Worm (Caenorhabditis elegans) whole organism, L4 larva: Measurements from ENCODE around the gene npr-26.

Experiments used
- F10B5.3 ChIP-seq: sonication (generic microtip); optimal IDR thresholded peaks from 2 replicates; lab custom pipeline; 2016; ENCODE audit warnings: mild to moderate bottlenecking, missing genetic modification characterization, missing compliant biosample characterization
- F44E2.7 ChIP-seq: fragments of 200-800 bp; sonication (Bioruptor generic); IDR thresholded peaks from 2 replicates; pipeline ENCODE4 v2.1.2; 2022; ENCODE audit warnings: missing genetic modification characterization, missing compliant biosample characterization
- F49E8.2 ChIP-seq: sonication (generic microtip); optimal IDR thresholded peaks from 2 replicates; lab custom pipeline; 2016; ENCODE audit warnings: missing compliant biosample characterization, mild to moderate bottlenecking, missing genetic modification characterization, borderline replicate concordance
- T26A8.4 ChIP-seq: fragments of 200-800 bp; sonication (Bioruptor generic); IDR thresholded peaks from 2 replicates; pipeline ENCODE4 v1.3.6; 2022; ENCODE audit warnings: missing genetic modification characterization, missing compliant biosample characterization
- Y105C5A.15 ChIP-seq: fragments of 200-800 bp; sonication (Bioruptor generic); IDR thresholded peaks from 2 replicates; pipeline ENCODE4 v1.3.6; 2022; ENCODE audit warnings: missing genetic modification characterization, missing compliant biosample characterization
- aha-1 ChIP-seq: fragments of 150-350 bp; peaks from one replicate; lab custom pipeline; 2014; ENCODE audit warnings: missing biosample characterization, missing genetic modification characterization
- ama-1 ChIP-seq: fragments of 150-350 bp; optimal IDR thresholded peaks from 2 replicates; lab custom pipeline; 2014; ENCODE audit warnings: inconsistent platforms, mixed read lengths
- cey-2 ChIP-seq: sonication (generic microtip); optimal IDR thresholded peaks from 3 replicates; lab custom pipeline; 2017; ENCODE audit warnings: missing genetic modification characterization, mild to moderate bottlenecking, missing compliant biosample characterization, antibody characterized with exemption, borderline replicate concordance; ENCODE audit not compliant: insufficient read depth
- ctbp-1 ChIP-seq: fragments of 200-800 bp; sonication (Bioruptor generic); IDR thresholded peaks from 2 replicates; pipeline ENCODE4 v1.3.6; 2022; ENCODE audit warnings: missing genetic modification reagents, missing genetic modification characterization, missing compliant biosample characterization
- daf-12 ChIP-seq: fragments of 150-350 bp; optimal IDR thresholded peaks from 2 replicates; lab custom pipeline; 2014; ENCODE audit warnings: missing biosample characterization, missing genetic modification reagents, missing genetic modification characterization
- daf-16 ChIP-seq, 3 experiments: sonication (generic microtip); optimal IDR thresholded peaks; 2 replicates each; lab custom pipeline; 2016 to 2017; ENCODE audit warnings: missing genetic modification characterization in 3 of 3, missing genetic modification reagents in 3 of 3, mild to moderate bottlenecking in 2 of 3, missing compliant biosample characterization in 2 of 3, missing biosample characterization in 1 of 3, moderate library complexity in 1 of 3
- dve-1 ChIP-seq: sonication (generic microtip); optimal IDR thresholded peaks from 2 replicates; lab custom pipeline; 2017; ENCODE audit warnings: antibody characterized with exemption, mild to moderate bottlenecking, missing genetic modification characterization, missing compliant biosample characterization; ENCODE audit not compliant: insufficient read depth
- egl-27 ChIP-seq: sonication (generic microtip); optimal IDR thresholded peaks from 3 replicates; lab custom pipeline; 2017; ENCODE audit warnings: missing biosample characterization, missing genetic modification reagents, missing genetic modification characterization
- egl-43 ChIP-seq: fragments of 200-800 bp; sonication (Bioruptor generic); IDR thresholded peaks from 2 replicates; pipeline ENCODE4 v1.3.6; 2022; ENCODE audit warnings: missing genetic modification reagents, missing genetic modification characterization, missing compliant biosample characterization
- fkh-10 ChIP-seq: fragments of 150-350 bp; optimal IDR thresholded peaks from 2 replicates; lab custom pipeline; 2014; ENCODE audit warnings: missing biosample characterization, missing genetic modification reagents, missing genetic modification characterization
- gei-8 ChIP-seq: fragments of 200-800 bp; sonication (Bioruptor generic); optimal IDR thresholded peaks from 2 replicates; lab custom pipeline; 2018; ENCODE audit warnings: mild to moderate bottlenecking, missing genetic modification characterization, missing compliant biosample characterization
- hlh-11 ChIP-seq: fragments of 200-800 bp; sonication (Bioruptor generic); optimal IDR thresholded peaks from 2 replicates; lab custom pipeline; 2018; ENCODE audit warnings: mild to moderate bottlenecking, missing genetic modification characterization, missing compliant biosample characterization
- hlh-30 ChIP-seq: sonication (generic microtip); optimal IDR thresholded peaks from 2 replicates; lab custom pipeline; 2017; ENCODE audit warnings: antibody characterized with exemption, mild to moderate bottlenecking, missing genetic modification characterization, missing compliant biosample characterization; ENCODE audit not compliant: insufficient read depth
- jun-1 ChIP-seq: fragments of 150-350 bp; optimal IDR thresholded peaks from 2 replicates; lab custom pipeline; 2014; ENCODE audit warnings: missing biosample characterization, missing genetic modification reagents, missing genetic modification characterization
- lin-1 ChIP-seq: fragments of 200-800 bp; sonication (Bioruptor generic); IDR thresholded peaks from 2 replicates; pipeline ENCODE4 v1.3.6; 2022; ENCODE audit warnings: missing genetic modification reagents, missing genetic modification characterization, missing compliant biosample characterization
- lin-39 ChIP-seq: fragments of 150-350 bp; optimal IDR thresholded peaks from 2 replicates; lab custom pipeline; 2014; ENCODE audit warnings: missing biosample characterization, missing genetic modification reagents, missing genetic modification characterization
- lir-3 ChIP-seq: sonication (generic microtip); optimal IDR thresholded peaks from 2 replicates; lab custom pipeline; 2016; ENCODE audit warnings: mild to moderate bottlenecking, missing genetic modification characterization, missing compliant biosample characterization
- madf-5 ChIP-seq, 2 experiments: fragments of 200-800 bp; sonication (Bioruptor generic); IDR thresholded peaks; 2 replicates each; pipeline ENCODE4 v1.3.6; 2022; ENCODE audit warnings: missing compliant biosample characterization in 2 of 2, missing genetic modification characterization in 2 of 2
- madf-9 ChIP-seq: fragments of 200-800 bp; sonication (Bioruptor generic); conservative IDR thresholded peaks from 2 replicates; pipeline ENCODE4 v1.3.6; 2022; ENCODE audit warnings: missing genetic modification reagents, missing genetic modification characterization, missing compliant biosample characterization
- mdl-1 ChIP-seq, 2 experiments: fragments of 150-350 bp in 1 of 2; sonication (generic microtip) in 1 of 2; optimal IDR thresholded peaks; 2 replicates each; lab custom pipeline; 2014 to 2017; ENCODE audit warnings: missing biosample characterization in 2 of 2, missing genetic modification characterization in 2 of 2
- mep-1 ChIP-seq: fragments of 150-350 bp; sonication (generic microtip); optimal IDR thresholded peaks from 3 replicates; lab custom pipeline; 2014; ENCODE audit warnings: missing biosample characterization, missing genetic modification characterization
- mxl-2 ChIP-seq: fragments of 200-800 bp; sonication (Bioruptor generic); conservative IDR thresholded peaks from 2 replicates; pipeline ENCODE4 v1.3.6; 2022; ENCODE audit warnings: missing genetic modification reagents, missing genetic modification characterization, missing compliant biosample characterization
- mxl-3 ChIP-seq: fragments of 200-800 bp; sonication (Bioruptor generic); optimal IDR thresholded peaks from 2 replicates; lab custom pipeline; 2018; ENCODE audit warnings: mild to moderate bottlenecking, missing genetic modification characterization, missing compliant biosample characterization
- nhr-111 ChIP-seq: fragments of 200-800 bp; sonication (Bioruptor generic); optimal IDR thresholded peaks from 2 replicates; lab custom pipeline; 2018; ENCODE audit warnings: mild to moderate bottlenecking, missing genetic modification characterization, missing compliant biosample characterization
- nhr-25 ChIP-seq: sonication (generic microtip); optimal IDR thresholded peaks from 2 replicates; lab custom pipeline; 2017; ENCODE audit warnings: missing genetic modification characterization, mild to moderate bottlenecking, missing compliant biosample characterization, antibody characterized with exemption, moderate library complexity, borderline replicate concordance; ENCODE audit not compliant: insufficient read depth
- nhr-28 ChIP-seq: fragments of 150-350 bp; optimal IDR thresholded peaks from 2 replicates; lab custom pipeline; 2014; ENCODE audit warnings: missing biosample characterization, missing genetic modification characterization
- nhr-42 ChIP-seq: fragments of 200-800 bp; sonication (Bioruptor generic); IDR thresholded peaks from 2 replicates; pipeline ENCODE4 v1.3.6; 2022; ENCODE audit warnings: missing genetic modification characterization, missing compliant biosample characterization
- nhr-6 ChIP-seq: fragments of 150-350 bp; optimal IDR thresholded peaks from 2 replicates; lab custom pipeline; 2014; ENCODE audit warnings: missing biosample characterization, missing genetic modification characterization
- nhr-76 ChIP-seq: fragments of 150-350 bp; optimal IDR thresholded peaks from 2 replicates; lab custom pipeline; 2014; ENCODE audit warnings: missing biosample characterization, missing genetic modification characterization
- php-3 ChIP-seq: fragments of 200-800 bp; sonication (Bioruptor generic); IDR thresholded peaks from 2 replicates; pipeline ENCODE4 v1.3.6; 2022; ENCODE audit warnings: missing genetic modification reagents, missing genetic modification characterization, missing compliant biosample characterization
- pqm-1 ChIP-seq: sonication (generic microtip); optimal IDR thresholded peaks from 2 replicates; lab custom pipeline; 2017; ENCODE audit warnings: missing biosample characterization, missing genetic modification characterization
- snpc-4 ChIP-seq: fragments of 150-350 bp; optimal IDR thresholded peaks from 2 replicates; lab custom pipeline; 2014; ENCODE audit warnings: missing biosample characterization, missing genetic modification characterization
- unc-62 ChIP-seq, 3 experiments: fragments of 150-350 bp in 1 of 3; sonication (generic microtip); optimal IDR thresholded peaks in 2 of 3; peaks in 1 of 3; 1 replicate in 1 of 3; 2 replicates in 2 of 3; lab custom pipeline; 2014 to 2017; ENCODE audit warnings: missing biosample characterization in 3 of 3, missing genetic modification characterization in 3 of 3, missing genetic modification reagents in 3 of 3, missing genotype in 1 of 3
- zag-1 ChIP-seq: fragments of 150-350 bp; optimal IDR thresholded peaks from 2 replicates; lab custom pipeline; 2014; ENCODE audit warnings: missing biosample characterization, missing genetic modification characterization
- zip-2 ChIP-seq: fragments of 150-350 bp; optimal IDR thresholded peaks from 2 replicates; lab custom pipeline; 2014; ENCODE audit warnings: missing biosample characterization, missing genetic modification characterization

Gene npr-26

DNA sequence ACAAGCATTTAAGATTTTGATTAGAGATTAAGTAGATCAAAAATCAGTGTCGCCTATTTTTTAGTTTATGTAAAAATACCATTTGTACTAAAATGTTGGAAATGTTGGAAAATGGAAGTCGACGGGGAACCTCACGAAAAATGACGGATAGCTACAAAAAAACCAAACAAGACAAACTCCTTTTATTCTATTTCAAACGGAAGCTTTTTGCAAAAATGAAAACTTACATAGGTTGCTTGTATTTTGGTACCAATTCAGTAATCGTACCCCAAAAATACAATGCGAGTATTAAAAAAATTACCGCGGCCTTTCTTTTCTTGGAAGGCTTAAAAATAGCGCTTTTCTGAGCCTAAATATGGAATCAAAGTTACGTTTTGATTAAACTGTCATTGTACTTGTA is 36.4 kb upstream of the npr-26 start:
- TF ChIP-seq F10B5.3 (no peak), unc-62 (GFP tag; optimal IDR thresholded peaks at IDR 0.05 in 1 of 2; lab: Kevin White, UChicago) (peak in 1 of 2 experiments; percentile 94), unc-62 (tag; optimal IDR thresholded peaks at IDR 0.05; lab: Kevin White, UChicago) (no peak), snpc-4 (tag; lab: Kevin White, UChicago) (no peak), egl-43 (GFP tag; lab: Robert Waterston, UW) (no peak), daf-12 (tag; lab: Kevin White, UChicago) (no peak), mxl-2 (no peak)

DNA sequence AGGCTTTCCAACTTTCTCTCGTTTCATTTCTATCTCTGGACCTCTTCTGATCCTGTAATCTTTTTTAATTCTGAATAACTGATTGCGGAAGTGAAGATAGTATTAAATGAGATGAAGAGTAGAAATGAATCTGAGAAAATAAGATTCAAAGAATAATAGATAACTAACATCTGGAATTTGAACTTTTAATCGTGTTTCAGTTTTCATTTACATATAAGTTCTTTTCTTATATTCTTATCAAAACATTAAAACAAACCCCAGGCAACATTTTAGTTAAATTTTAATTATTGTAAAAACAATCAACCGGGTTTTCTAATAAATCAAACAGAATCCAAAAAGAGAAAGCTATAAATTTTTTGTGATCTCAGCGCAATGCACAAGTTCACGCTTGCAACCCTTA is 35.6 kb upstream of the npr-26 start:
- TF ChIP-seq nhr-25 (tag; lab: Kevin White, UChicago) = no peak
- no peak for TF ChIP-seq nhr-111
- no peak for TF ChIP-seq gei-8 (GFP tag; lab: Kevin White, UChicago)
- TF ChIP-seq aha-1 (tag; lab: Kevin White, UChicago) = peak; percentile 92
- no peak for TF ChIP-seq lin-1 (GFP tag; lab: Robert Waterston, UW)
- TF ChIP-seq ctbp-1 (GFP tag; lab: Robert Waterston, UW) = no peak

DNA sequence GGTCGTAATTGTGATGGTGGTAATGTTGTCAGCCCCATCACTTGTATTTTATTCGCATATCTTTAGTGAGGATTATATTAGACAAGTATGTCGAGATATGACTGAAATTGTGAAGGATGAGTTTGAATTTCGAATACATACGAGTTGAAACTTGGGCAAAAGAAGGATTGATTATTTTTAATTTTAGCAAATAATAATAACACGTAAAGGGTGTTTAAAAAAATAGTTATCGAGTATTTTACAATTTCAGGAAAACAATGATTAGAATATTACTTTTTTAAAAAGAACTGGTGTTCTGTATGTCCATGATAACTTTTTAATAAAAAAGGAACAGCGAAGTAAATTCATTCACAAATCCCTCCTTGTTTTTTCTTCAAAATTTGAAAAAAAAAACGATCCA is 32.8 kb upstream of the npr-26 start, which contains the start of gene F11E6.8:
Gene F11E6.8, minus strand, starts transcription at position 101 of the 400 bp plus-strand sequence.
- TF ChIP-seq fkh-10 (no peak), mxl-2 (no peak), mxl-3 (GFP tag; lab: Kevin White, UChicago) (no peak), nhr-6 (tag; lab: Kevin White, UChicago) (no peak)

DNA sequence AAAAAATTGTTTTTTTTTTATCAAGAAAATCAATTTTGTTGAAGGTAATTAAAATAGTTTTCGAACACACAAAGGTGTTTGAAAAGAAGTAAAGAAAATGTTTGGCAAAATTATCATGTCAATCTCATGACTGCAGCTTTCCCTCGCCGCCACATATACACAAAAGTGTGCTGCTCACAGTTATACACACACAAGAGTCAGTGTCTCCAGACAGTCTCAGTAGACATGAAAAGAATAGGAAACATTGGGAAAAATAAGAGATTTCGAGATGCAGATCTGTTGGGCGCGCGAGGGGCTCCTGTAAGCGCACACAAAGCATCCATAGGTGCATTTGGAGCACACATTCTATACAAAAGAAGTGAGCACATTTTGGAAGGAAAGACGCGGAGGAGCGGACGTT is 30.7 kb upstream of the npr-26 start:
- TF ChIP-seq hlh-30 (tag; lab: Kevin White, UChicago) (no peak), dve-1 (peak; percentile 64), zag-1 (tag; lab: Kevin White, UChicago) (no peak), zip-2 (tag; lab: Kevin White, UChicago) (no peak), egl-27 (tag; lab: Kevin White, UChicago) (no peak), mxl-2 (no peak), nhr-6 (tag; lab: Kevin White, UChicago) (no peak)
- TF ChIP-seq, all 104 proteins: peak for 1

DNA sequence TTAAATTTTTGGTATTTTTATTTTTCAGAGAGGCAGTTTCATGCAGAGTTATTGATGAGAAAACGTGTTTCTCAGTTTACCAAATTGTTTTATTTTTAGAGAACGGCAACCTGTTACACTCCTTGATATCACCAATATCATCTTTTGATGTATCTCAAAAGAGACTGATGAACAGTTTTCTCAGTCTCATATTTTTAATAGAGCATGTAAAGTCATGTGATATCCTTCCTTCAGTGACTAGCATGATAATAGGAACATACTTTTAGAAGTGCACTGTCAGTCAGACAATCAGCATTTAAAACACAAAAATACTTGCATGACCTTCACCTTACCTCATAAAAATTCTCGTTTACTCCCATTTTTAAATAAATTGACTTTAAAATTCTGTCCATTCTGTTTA is 24.9 kb upstream of the npr-26 start, which contains the start of gene F11E6.11:
Gene F11E6.11, plus strand, starts transcription at position 325 of the 400 bp plus-strand sequence.
- TF ChIP-seq dve-1 (peak; percentile 40), nhr-28 (peak; percentile 23), daf-16 (GFP tag; optimal IDR thresholded peaks at IDR 0.05; lab: Kevin White, UChicago) (no peak), daf-16 (tag; optimal IDR thresholded peaks at IDR 0.05; lab: Kevin White, UChicago) (no peak), hlh-30 (tag; lab: Kevin White, UChicago) (peak; percentile 77), mdl-1 (tag; optimal IDR thresholded peaks at IDR 0.05; lab: Kevin White, UChicago) (peak in 1 of 2 experiments; percentile 20), ama-1 (lab: Kevin White, UChicago) (no peak), F10B5.3 (no peak), jun-1 (tag; lab: Kevin White, UChicago) (no peak), hlh-11 (peak; percentile 4)
- TF ChIP-seq, all 104 proteins: peak for 5

DNA sequence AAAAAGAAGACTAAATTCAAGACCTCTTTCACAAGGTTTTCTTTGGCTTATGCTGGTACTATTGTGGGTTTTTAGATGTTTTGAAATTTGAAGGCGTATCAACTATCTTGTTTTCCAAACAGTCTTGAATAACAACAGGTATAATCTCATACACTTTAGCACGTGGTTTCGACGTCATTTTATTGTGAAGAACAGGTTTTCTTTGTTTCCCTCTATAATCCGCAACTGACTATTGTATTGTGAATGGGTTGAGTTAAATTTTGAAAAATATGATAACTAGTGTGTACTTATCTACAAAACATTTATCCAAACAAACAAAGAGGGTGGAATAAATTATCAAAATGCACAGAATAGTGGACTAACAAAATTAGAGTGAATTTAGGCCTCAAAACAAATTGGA is 23.6 kb upstream of the npr-26 start:
- TF ChIP-seq F44E2.7 (GFP tag; lab: Robert Waterston, UW) = no peak
- no peak for TF ChIP-seq F49E8.2 (tag; lab: Kevin White, UChicago)
- TF ChIP-seq mep-1 (tag; lab: Kevin White, UChicago) = no peak
- no peak for TF ChIP-seq Y105C5A.15 (GFP tag; lab: Robert Waterston, UW)
- TF ChIP-seq nhr-42 (GFP tag; lab: Robert Waterston, UW) = no peak
- no peak for TF ChIP-seq cey-2 (tag; lab: Kevin White, UChicago)
- TF ChIP-seq lir-3 = no peak
- no peak for TF ChIP-seq madf-5 (GFP tag; IDR thresholded peaks at IDR 0.05; lab: Robert Waterston, UW)
- TF ChIP-seq mdl-1 (tag; optimal IDR thresholded peaks at IDR 0.05; lab: Kevin White, UChicago) = peak in 1 of 2 experiments; percentile 52
- no peak for TF ChIP-seq madf-9
- no peak for TF ChIP-seq daf-16 (GFP tag; optimal IDR thresholded peaks at IDR 0.05; lab: Kevin White, UChicago)
- TF ChIP-seq daf-16 (tag; optimal IDR thresholded peaks at IDR 0.05; lab: Kevin White, UChicago) = peak; percentile 46
- TF ChIP-seq pqm-1 (tag; lab: Kevin White, UChicago) = no peak
- no peak for TF ChIP-seq egl-43 (GFP tag; lab: Robert Waterston, UW)
- TF ChIP-seq ama-1 (lab: Kevin White, UChicago) = no peak
- TF ChIP-seq php-3 (GFP tag; lab: Robert Waterston, UW) = no peak
- TF ChIP-seq zip-2 (tag; lab: Kevin White, UChicago) = no peak
- TF ChIP-seq T26A8.4 (GFP tag; lab: Robert Waterston, UW) = no peak
- no peak for TF ChIP-seq nhr-76 (tag; lab: Kevin White, UChicago)
- TF ChIP-seq lin-39 = no peak
